Worm (Caenorhabditis elegans): ENCODE results near the gene try-4.

DNA sequence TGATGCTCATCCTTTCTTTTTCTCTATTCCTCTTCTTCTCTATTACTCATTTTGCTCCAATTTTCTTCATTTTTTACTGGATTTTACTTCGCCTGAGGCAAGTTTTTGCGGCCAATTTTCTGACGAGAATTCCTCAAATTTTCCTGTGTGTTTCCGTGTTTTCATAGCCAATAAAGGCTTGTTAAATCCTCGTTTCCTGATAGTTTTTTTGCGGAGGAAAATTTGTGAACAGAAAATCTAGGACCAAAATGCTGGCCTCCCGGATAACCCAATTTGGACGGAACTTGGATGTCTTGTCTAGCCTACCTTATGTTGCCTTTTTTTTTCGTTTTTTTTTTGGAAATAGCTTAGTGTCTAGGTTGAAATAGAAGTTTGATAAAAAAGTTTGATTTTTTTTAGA, 47.3 kb downstream of the try-4 start:
- no peak for TF ChIP-seq flt-1 (GFP tag; IDR thresholded peaks at IDR 0.05)
- TF ChIP-seq tab-1 (GFP tag; IDR thresholded peaks at IDR 0.05) = no peak
